Fruit fly (Drosophila melanogaster) whole organism, embryonic: Measurements from ENCODE around the gene CG16959.

Experiments
- Blimp-1 ChIP-seq: fragments of 200-800 bp; sonication (Bioruptor generic); optimal IDR thresholded peaks from 3 replicates; lab custom pipeline; 2018; ENCODE audit warnings: missing biosample characterization, missing genetic modification characterization, mild to moderate bottlenecking, moderate library complexity, missing genetic modification reagents
- CG10274 ChIP-seq: fragments of 200-800 bp; sonication (Bioruptor generic); optimal IDR thresholded peaks from 3 replicates; lab custom pipeline; 2017; ENCODE audit warnings: missing biosample characterization, mild to moderate bottlenecking, missing genetic modification characterization
- CG13775 ChIP-seq: fragments of 200-800 bp; sonication (Bioruptor generic); optimal IDR thresholded peaks from 3 replicates; lab custom pipeline; 2017; ENCODE audit warnings: missing biosample characterization, mild to moderate bottlenecking, missing genetic modification characterization
- CG14965 ChIP-seq: fragments of 200-800 bp; sonication (Bioruptor generic); optimal IDR thresholded peaks from 2 replicates; lab custom pipeline; 2016; ENCODE audit warnings: missing biosample characterization, missing genetic modification characterization, borderline replicate concordance
- CG15011 ChIP-seq: fragments of 200-800 bp; sonication (Bioruptor generic); optimal IDR thresholded peaks from 3 replicates; lab custom pipeline; 2018; ENCODE audit warnings: missing biosample characterization, mild to moderate bottlenecking, missing genetic modification characterization
- CG17328 ChIP-seq: fragments of 200-800 bp; sonication (Bioruptor generic); IDR thresholded peaks from 2 replicates; pipeline ENCODE4 v1.3.6; 2022; ENCODE audit warnings: missing biosample characterization, missing genetic modification characterization
- CG17385 ChIP-seq: fragments of 200-800 bp; sonication (Bioruptor generic); optimal IDR thresholded peaks from 3 replicates; lab custom pipeline; 2018; ENCODE audit warnings: missing biosample characterization, mild to moderate bottlenecking, missing genetic modification characterization
- CG18476 ChIP-seq: fragments of 200-800 bp; sonication (Bioruptor generic); optimal IDR thresholded peaks from 2 replicates; lab custom pipeline; 2016; ENCODE audit warnings: missing biosample characterization, mild to moderate bottlenecking, missing genetic modification characterization
- CG2199 ChIP-seq: fragments of 200-800 bp; sonication (Bioruptor generic); IDR thresholded peaks from 3 replicates; pipeline ENCODE4 v1.3.6; 2022; ENCODE audit warnings: missing biosample characterization, missing genetic modification characterization
- CG31224 ChIP-seq: fragments of 200-800 bp; sonication (Bioruptor generic); IDR thresholded peaks from 2 replicates; pipeline ENCODE4 v1.3.6; 2022; ENCODE audit warnings: missing biosample characterization, missing genetic modification characterization
- CG34224 ChIP-seq: fragments of 200-800 bp; sonication (Bioruptor generic); IDR thresholded peaks from 3 replicates; pipeline ENCODE4 v1.3.6; 2022; ENCODE audit warnings: missing biosample characterization, missing genetic modification characterization; ENCODE audit not compliant: partially characterized antibody
- CG4360 ChIP-seq: fragments of 200-800 bp; sonication (Bioruptor generic); IDR thresholded peaks from 2 replicates; pipeline ENCODE4 v1.3.6; 2022; ENCODE audit warnings: missing biosample characterization, missing genetic modification characterization
- CG6813 ChIP-seq: fragments of 200-800 bp; sonication (Bioruptor generic); optimal IDR thresholded peaks from 2 replicates; lab custom pipeline; 2017; ENCODE audit warnings: missing biosample characterization, missing genetic modification characterization, mild to moderate bottlenecking, moderate library complexity, missing genetic modification reagents
- CG7987 ChIP-seq: fragments of 200-800 bp; sonication (Bioruptor generic); optimal IDR thresholded peaks from 2 replicates; lab custom pipeline; 2018; ENCODE audit warnings: missing biosample characterization, mild to moderate bottlenecking, missing genetic modification characterization, moderate library complexity
- CG8290 ChIP-seq, 3 experiments: fragments of 200-800 bp; sonication (Bioruptor generic); optimal IDR thresholded peaks; 2 replicates each; lab custom pipeline; 2016 to 2019; ENCODE audit warnings: missing biosample characterization in 3 of 3, missing genetic modification characterization in 3 of 3, mild to moderate bottlenecking in 2 of 3, moderate library complexity in 1 of 3
- CG9609 ChIP-seq: fragments of 200-800 bp; sonication (Bioruptor generic); optimal IDR thresholded peaks from 3 replicates; lab custom pipeline; 2016; ENCODE audit warnings: missing biosample characterization, missing genetic modification characterization
- CG9876 ChIP-seq: fragments of 200-800 bp; sonication (Bioruptor generic); optimal IDR thresholded peaks from 2 replicates; lab custom pipeline; 2016; ENCODE audit warnings: missing biosample characterization, missing genetic modification characterization
- Eip74EF ChIP-seq, 2 experiments: fragments of 200-800 bp in 1 of 2; fragments of >200 bp in 1 of 2; sonication (Bioruptor generic) in 1 of 2; optimal IDR thresholded peaks; 2 replicates each; lab custom pipeline; 2017 to 2019; ENCODE audit warnings: missing biosample characterization in 2 of 2, missing genetic modification characterization in 2 of 2, mild to moderate bottlenecking in 1 of 2, moderate library complexity in 1 of 2
- Lpt ChIP-seq: fragments of >200 bp; optimal IDR thresholded peaks from 2 replicates; lab custom pipeline; 2018; ENCODE audit warnings: missing biosample characterization, missing genetic modification characterization
- MESR4 ChIP-seq: fragments of 200-800 bp; sonication (Bioruptor generic); optimal IDR thresholded peaks from 2 replicates; lab custom pipeline; 2018; ENCODE audit warnings: missing biosample characterization, mild to moderate bottlenecking, missing genetic modification characterization, moderate library complexity
- Med ChIP-seq: fragments of 200-800 bp; sonication (Bioruptor generic); peaks from one replicate; lab custom pipeline; 2016; ENCODE audit warnings: missing biosample characterization, missing genetic modification characterization, mild to moderate bottlenecking, inconsistent platforms, moderate library complexity
- Opbp ChIP-seq: fragments of 200-800 bp; sonication (Bioruptor generic); IDR thresholded peaks from 3 replicates; pipeline ENCODE4 v1.3.6; 2022; ENCODE audit warnings: missing biosample characterization, missing genetic modification characterization; ENCODE audit not compliant: partially characterized antibody
- Ptx1 ChIP-seq: fragments of 200-800 bp; sonication (Bioruptor generic); IDR thresholded peaks from 2 replicates; pipeline ENCODE4 v1.3.6; 2022; ENCODE audit warnings: missing biosample characterization, missing genetic modification characterization
- Sin3A ChIP-seq: fragments of >200 bp; optimal IDR thresholded peaks from 2 replicates; lab custom pipeline; 2018
- Sox100B ChIP-seq: fragments of 200-800 bp; sonication (Bioruptor generic); optimal IDR thresholded peaks from 3 replicates; lab custom pipeline; 2018; ENCODE audit warnings: missing biosample characterization, mild to moderate bottlenecking, missing genetic modification characterization
- amos ChIP-seq: fragments of 200-800 bp; sonication (Bioruptor generic); IDR thresholded peaks from 2 replicates; pipeline ENCODE4 v1.3.6; 2022; ENCODE audit warnings: missing biosample characterization, missing genetic modification characterization; ENCODE audit not compliant: partially characterized antibody
- bbx ChIP-seq: fragments of 200-800 bp; sonication (Bioruptor generic); IDR thresholded peaks from 2 replicates; pipeline ENCODE4 v1.3.6; 2022; ENCODE audit warnings: missing biosample characterization, missing genetic modification characterization; ENCODE audit not compliant: partially characterized antibody
- br ChIP-seq: fragments of >200 bp; optimal IDR thresholded peaks from 2 replicates; lab custom pipeline; 2017
- dati ChIP-seq: fragments of 200-800 bp; sonication (Bioruptor generic); IDR thresholded peaks from 2 replicates; pipeline ENCODE4 v1.3.6; 2022; ENCODE audit warnings: missing biosample characterization, missing genetic modification characterization
- ewg ChIP-seq: fragments of 200-800 bp; sonication (Bioruptor generic); optimal IDR thresholded peaks from 3 replicates; lab custom pipeline; 2017; ENCODE audit warnings: mild to moderate bottlenecking, missing biosample characterization, missing genetic modification reagents, missing genetic modification characterization
- eyg ChIP-seq: fragments of 200-800 bp; sonication (Bioruptor generic); optimal IDR thresholded peaks from 3 replicates; lab custom pipeline; 2016; ENCODE audit warnings: missing biosample characterization, missing genetic modification characterization
- fd102C ChIP-seq: fragments of 200-800 bp; sonication (Bioruptor generic); optimal IDR thresholded peaks from 2 replicates; lab custom pipeline; 2018; ENCODE audit warnings: missing biosample characterization, mild to moderate bottlenecking, missing genetic modification characterization, moderate library complexity
- gem ChIP-seq: fragments of 200-800 bp; sonication (Bioruptor generic); optimal IDR thresholded peaks from 2 replicates; lab custom pipeline; 2019; ENCODE audit warnings: missing biosample characterization, mild to moderate bottlenecking, missing genetic modification characterization, moderate library complexity
- kah ChIP-seq: fragments of 200-800 bp; sonication (Bioruptor generic); optimal IDR thresholded peaks from 2 replicates; lab custom pipeline; 2018; ENCODE audit warnings: missing biosample characterization, mild to moderate bottlenecking, missing genetic modification characterization
- lmd ChIP-seq: fragments of 200-800 bp; sonication (Bioruptor generic); IDR thresholded peaks from 2 replicates; pipeline ENCODE4 v1.3.6; 2022; ENCODE audit warnings: missing biosample characterization, missing genetic modification characterization
- mirr ChIP-seq: fragments of 200-800 bp; sonication (Bioruptor generic); optimal IDR thresholded peaks from 3 replicates; lab custom pipeline; 2018; ENCODE audit warnings: missing biosample characterization, mild to moderate bottlenecking, missing genetic modification characterization
- nau ChIP-seq: fragments of 200-800 bp; sonication (Bioruptor generic); optimal IDR thresholded peaks from 3 replicates; lab custom pipeline; 2017; ENCODE audit warnings: missing biosample characterization, mild to moderate bottlenecking, missing genetic modification characterization, missing genetic modification reagents
- rib ChIP-seq: fragments of 200-800 bp; sonication (Bioruptor generic); IDR thresholded peaks from 2 replicates; pipeline ENCODE4 v1.3.6; 2022; ENCODE audit warnings: missing biosample characterization, missing genetic modification characterization
- schlank ChIP-seq: fragments of 200-800 bp; sonication (Bioruptor generic); optimal IDR thresholded peaks from 2 replicates; lab custom pipeline; 2018; ENCODE audit warnings: missing biosample characterization, mild to moderate bottlenecking, missing genetic modification characterization
- sd ChIP-seq: fragments of 200-800 bp; sonication (Bioruptor generic); optimal IDR thresholded peaks from 3 replicates; lab custom pipeline; 2018; ENCODE audit warnings: missing biosample characterization, mild to moderate bottlenecking, missing genetic modification characterization, moderate library complexity
- sens ChIP-seq: fragments of 200-800 bp; sonication (Bioruptor generic); peaks from one replicate; lab custom pipeline; 2016; ENCODE audit warnings: missing biosample characterization, missing genetic modification characterization
- sob ChIP-seq: fragments of 200-800 bp; sonication (Bioruptor generic); IDR thresholded peaks from 2 replicates; pipeline ENCODE4 v1.3.6; 2022; ENCODE audit warnings: missing biosample characterization, missing genetic modification characterization
- unpg ChIP-seq: fragments of 200-800 bp; sonication (Bioruptor generic); optimal IDR thresholded peaks from 3 replicates; lab custom pipeline; 2018; ENCODE audit warnings: missing biosample characterization, mild to moderate bottlenecking, missing genetic modification characterization, moderate library complexity
- wdn ChIP-seq: fragments of 200-800 bp; sonication (Bioruptor generic); IDR thresholded peaks from 2 replicates; pipeline ENCODE4 v1.3.6; 2022; ENCODE audit warnings: missing biosample characterization, missing genetic modification characterization
- yki ChIP-seq: fragments of >200 bp; optimal IDR thresholded peaks from 3 replicates; lab custom pipeline; 2018
- zfh1 ChIP-seq: fragments of 200-800 bp; sonication (Bioruptor generic); IDR thresholded peaks from 3 replicates; pipeline ENCODE4 v1.3.6; 2022; ENCODE audit warnings: missing biosample characterization, missing genetic modification characterization

Gene CG16959

DNA sequence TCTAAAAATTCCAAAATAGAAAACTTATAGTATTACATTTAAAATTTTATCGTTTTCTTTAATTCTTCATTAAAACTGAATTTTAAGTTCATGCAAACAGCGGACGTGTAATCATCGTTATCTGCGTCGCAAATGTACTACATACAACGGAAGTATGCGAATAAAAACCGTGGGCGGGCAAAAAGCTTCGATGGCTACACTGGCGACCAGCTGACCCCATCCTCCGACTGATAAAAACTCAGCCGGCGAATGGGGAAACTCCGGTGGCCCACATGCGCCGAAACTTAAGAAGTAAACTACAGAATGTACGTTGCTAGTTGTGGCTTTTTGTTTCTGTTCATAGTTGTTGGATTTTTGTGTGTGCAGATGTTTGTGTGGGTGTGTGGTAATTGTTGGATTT is 12.7 kb upstream of the CG16959 start:
- TF ChIP-seq sens (GFP tag; lab: Kevin White, UChicago) (peak; percentile 65), sd (no peak), Med (peak; percentile 27), kah (GFP tag; lab: Kevin White, UChicago) (no peak), eyg (GFP tag; lab: Kevin White, UChicago) (no peak), sob (no peak), Blimp-1 (GFP tag; lab: Kevin White, UChicago) (no peak), amos (GFP tag; lab: Robert Waterston, UW) (no peak), CG31224 (GFP tag; lab: Robert Waterston, UW) (no peak), CG6813 (no peak), MESR4 (GFP tag; lab: Kevin White, UChicago) (no peak)

DNA sequence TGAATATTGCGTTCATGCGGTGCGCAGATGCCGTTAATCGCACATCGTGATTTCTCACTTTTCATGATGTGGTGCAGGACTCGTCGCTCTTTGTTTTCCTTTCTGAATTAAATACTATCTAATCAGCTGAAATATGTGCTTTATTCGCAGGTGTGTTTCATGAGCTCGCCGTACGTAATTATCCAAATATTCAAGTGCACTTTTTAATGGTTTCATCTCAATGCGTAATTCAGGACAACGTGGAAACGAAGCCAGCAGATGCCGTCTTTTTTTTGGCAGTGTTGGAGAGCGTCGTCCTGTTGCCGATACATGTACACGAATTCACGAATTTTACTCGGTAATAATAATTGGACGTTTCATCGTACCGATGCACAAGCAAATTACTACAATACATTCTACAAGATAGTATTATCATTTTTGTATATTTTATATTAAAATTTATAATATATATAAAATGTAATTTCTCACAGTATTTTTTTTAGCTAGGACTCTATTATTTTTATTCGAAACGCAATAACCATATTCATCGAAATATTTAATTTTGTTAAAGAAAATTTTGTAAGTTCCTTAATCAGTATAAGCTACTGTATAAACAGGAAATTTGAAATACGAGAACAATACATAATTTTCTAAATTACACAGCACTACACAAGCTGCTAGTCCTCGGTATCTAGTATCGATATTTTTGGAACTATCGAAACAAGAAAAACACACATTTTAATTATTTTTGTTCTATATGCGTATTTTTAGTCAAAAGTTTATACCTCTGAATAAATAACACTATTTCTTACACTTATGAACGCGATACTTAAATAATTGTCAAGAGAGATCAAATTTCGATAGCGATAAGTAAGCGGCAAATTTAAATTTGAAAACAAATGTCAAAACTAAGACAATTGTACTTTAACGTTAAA is 11.8 kb upstream of the CG16959 start, which contains the start of gene CG12316:
TSS of gene CG12316 (minus strand) at position 276 of the 914 bp plus-strand sequence.
- TF ChIP-seq Eip74EF (GFP tag; optimal IDR thresholded peaks at IDR 0.05; lab: Kevin White, UChicago) (peak in 1 of 2 experiments; percentile 90), Sin3A (lab: Kevin White, UChicago) (peak; percentile 40), gem (peak; percentile 95), CG2199 (GFP tag; lab: Robert Waterston, UW) (peak; percentile 82; the same call in 1 of the 3 replicates), kah (GFP tag; lab: Kevin White, UChicago) (peak; percentile 72), wdn (GFP tag; lab: Robert Waterston, UW) (peak; percentile 87), CG9876 (GFP tag; lab: Kevin White, UChicago) (peak; percentile 74), fd102C (GFP tag; lab: Kevin White, UChicago) (peak; percentile 76), CG34224 (GFP tag; lab: Robert Waterston, UW) (peak; percentile 76), CG15011 (peak; percentile 87), nau (GFP tag; lab: Kevin White, UChicago) (no peak), CG13775 (GFP tag; lab: Kevin White, UChicago) (peak; percentile 94), bbx (GFP tag; lab: Robert Waterston, UW) (peak; percentile 73; the same call in 1 of the 2 replicates), CG17328 (GFP tag; lab: Robert Waterston, UW) (peak; percentile 84), CG18476 (GFP tag; lab: Kevin White, UChicago) (peak; percentile 89), CG7987 (GFP tag; lab: Kevin White, UChicago) (peak; percentile 85), dati (GFP tag; lab: Robert Waterston, UW) (peak; percentile 55), CG9609 (GFP tag; lab: Kevin White, UChicago) (peak; percentile 93), Blimp-1 (GFP tag; lab: Kevin White, UChicago) (peak; percentile 84), br (lab: Kevin White, UChicago) (no peak), CG14965 (GFP tag; lab: Kevin White, UChicago) (peak; percentile 56), CG10274 (GFP tag; lab: Kevin White, UChicago) (peak; percentile 79), schlank (peak; percentile 84), Opbp (GFP tag; lab: Robert Waterston, UW) (peak; percentile 73; the same call in 2 of the 3 replicates), rib (GFP tag; lab: Robert Waterston, UW) (peak; percentile 58), yki (lab: Kevin White, UChicago) (no peak), CG8290 (GFP tag; optimal IDR thresholded peaks at IDR 0.05; lab: Kevin White, UChicago) (peak; percentile 80), CG8290 (tag; optimal IDR thresholded peaks at IDR 0.05; lab: Kevin White, UChicago) (peak in 1 of 2 experiments; percentile 85), unpg (GFP tag; lab: Kevin White, UChicago) (peak; percentile 94), Ptx1 (peak; percentile 71), Sox100B (GFP tag; lab: Kevin White, UChicago) (peak; percentile 91), Lpt (GFP tag; lab: Kevin White, UChicago) (no peak), lmd (GFP tag; lab: Robert Waterston, UW) (peak; percentile 88), ewg (peak; percentile 79), mirr (GFP tag; lab: Kevin White, UChicago) (peak; percentile 80), CG4360 (GFP tag; lab: Robert Waterston, UW) (0 out of 2 replicates have a peak, but pooled peaks have one; percentile 7), CG17385 (GFP tag; lab: Kevin White, UChicago) (peak; percentile 86), zfh1 (GFP tag; lab: Robert Waterston, UW) (peak; percentile 94)
